Fruit fly (Drosophila melanogaster) whole organism: ENCODE results near the gene 7B2.

Source experiments
- CG8478 ChIP-seq: fragments of >200 bp; optimal IDR thresholded peaks from 2 replicates; lab custom pipeline; 2018; ENCODE audit warnings: inconsistent platforms
- Dll ChIP-seq: fragments of >200 bp; optimal IDR thresholded peaks from 2 replicates; lab custom pipeline; 2017
- EcR ChIP-seq, 2 experiments: fragments of >200 bp; optimal IDR thresholded peaks; 2 replicates each; lab custom pipeline; 2017; ENCODE audit warnings: missing biosample characterization in 2 of 2, missing genetic modification characterization in 2 of 2, missing genetic modification reagents in 2 of 2
- pan ChIP-seq: fragments of >200 bp; optimal IDR thresholded peaks from 2 replicates; lab custom pipeline; 2017
- psq ChIP-seq: fragments of >200 bp; optimal IDR thresholded peaks from 2 replicates; lab custom pipeline; 2017
- usp ChIP-seq: fragments of >200 bp; optimal IDR thresholded peaks from 2 replicates; lab custom pipeline; 2017; ENCODE audit warnings: missing biosample characterization, missing genetic modification characterization, mixed read lengths

- TF ChIP-seq EcR (GFP tag; optimal IDR thresholded peaks at IDR 0.05; lab: Kevin White, UChicago) (no peak), usp (no peak), pan (no peak), psq (lab: Kevin White, UChicago) (no peak), Dll (lab: Kevin White, UChicago) (no peak), CG8478 (lab: Kevin White, UChicago) (no peak)
Observed at dm6 chr3R:5403963-5404362, 27.4 kb downstream of the 7B2 start, which contains the start of gene CG2663.
